Fruit fly (Drosophila melanogaster): ENCODE measurements around the gene bam.

Gene bam

dm6 chr3R:25215123-25215522 lies 29.8 kb downstream of the bam start, which contains the start of gene Saysd1 (continued):
- TF ChIP-seq CG14050 (GFP tag; IDR thresholded peaks at IDR 0.05) = no peak
- TF ChIP-seq Ada2b (GFP tag; IDR thresholded peaks at IDR 0.05) = peak; percentile 48; the same call in 1 of the 2 replicates
- no peak for TF ChIP-seq Max (GFP tag; optimal IDR thresholded peaks at IDR 0.05)
- no peak for TF ChIP-seq Tbp (GFP tag; optimal IDR thresholded peaks at IDR 0.05)
- peak; percentile 77 for TF ChIP-seq CG9437 (GFP tag; optimal IDR thresholded peaks at IDR 0.05)
- no peak for TF ChIP-seq CG43689 (GFP tag; IDR thresholded peaks at IDR 0.05)
- peak; percentile 1 for TF ChIP-seq CG1792 (GFP tag; optimal IDR thresholded peaks at IDR 0.05)
- TF ChIP-seq CG1024 (GFP tag; IDR thresholded peaks at IDR 0.05) = no peak
- no peak for TF ChIP-seq cg (GFP tag; optimal IDR thresholded peaks at IDR 0.05)
- TF ChIP-seq Dbx (GFP tag; IDR thresholded peaks at IDR 0.05) = peak; percentile 45; the same call in 1 of the 3 replicates
- TF ChIP-seq CG8388 (GFP tag; optimal IDR thresholded peaks at IDR 0.05) = no peak
- TF ChIP-seq CG12659 (GFP tag; optimal IDR thresholded peaks at IDR 0.05) = no peak
- TF ChIP-seq luna (GFP tag; optimal IDR thresholded peaks at IDR 0.05) = no peak
- no peak for TF ChIP-seq peb (GFP tag; IDR thresholded peaks at IDR 0.05)
- peak; percentile 84 for TF ChIP-seq zen2 (GFP tag; IDR thresholded peaks at IDR 0.05; ENCODE audit: partially characterized antibody)
- TF ChIP-seq aop (GFP tag; IDR thresholded peaks at IDR 0.05) = no peak
- TF ChIP-seq CG9215 (GFP tag; IDR thresholded peaks at IDR 0.05) = no peak
- no peak for TF ChIP-seq CG3407 (GFP tag; optimal IDR thresholded peaks at IDR 0.05)
- no peak for TF ChIP-seq Blimp-1 (GFP tag; optimal IDR thresholded peaks at IDR 0.05)
- peak; percentile 60; the same call in 1 of the 2 replicates for TF ChIP-seq inv (GFP tag; IDR thresholded peaks at IDR 0.05; ENCODE audit: partially characterized antibody)
- no peak for TF ChIP-seq Abd-B (GFP tag; optimal IDR thresholded peaks at IDR 0.05)
- TF ChIP-seq CG6175 (GFP tag; IDR thresholded peaks at IDR 0.05) = peak; percentile 35; the same call in 1 of the 3 replicates
- no peak for TF ChIP-seq CG10431 (GFP tag; optimal IDR thresholded peaks at IDR 0.05)
- peak; percentile 19; the same call in 1 of the 3 replicates for TF ChIP-seq Aef1 (GFP tag; IDR thresholded peaks at IDR 0.05)
- no peak for TF ChIP-seq gt (GFP tag; IDR thresholded peaks at IDR 0.05)
- TF ChIP-seq jumu (GFP tag; optimal IDR thresholded peaks at IDR 0.05) = peak; percentile 16
- TF ChIP-seq CG9727 (GFP tag; optimal IDR thresholded peaks at IDR 0.05) = peak; percentile 37
- TF ChIP-seq pfk (GFP tag; optimal IDR thresholded peaks at IDR 0.05) = no peak
- TF ChIP-seq CG7987 (GFP tag; optimal IDR thresholded peaks at IDR 0.05) = peak; percentile 11
- no peak for TF ChIP-seq lov (optimal IDR thresholded peaks at IDR 0.05)
- TF ChIP-seq lov (GFP tag; IDR thresholded peaks at IDR 0.05) = no peak
- TF ChIP-seq CG4360 (GFP tag; IDR thresholded peaks at IDR 0.05) = peak; percentile 53; the same call in 1 of the 2 replicates
- TF ChIP-seq ind (GFP tag; optimal IDR thresholded peaks at IDR 0.05) = peak; percentile 31
- TF ChIP-seq HLH54F (GFP tag; optimal IDR thresholded peaks at IDR 0.05) = no peak
- TF ChIP-seq CG3163 (GFP tag; optimal IDR thresholded peaks at IDR 0.05) = no peak
- peak; percentile 13 for TF ChIP-seq CG10147 (GFP tag; optimal IDR thresholded peaks at IDR 0.05)
- TF ChIP-seq Sox102F (GFP tag; optimal IDR thresholded peaks at IDR 0.05) = no peak
- TF ChIP-seq pros (GFP tag; optimal IDR thresholded peaks at IDR 0.05) = no peak
- TF ChIP-seq Oli (tag; optimal IDR thresholded peaks at IDR 0.05) = no peak
- no peak for TF ChIP-seq HLH3B (GFP tag; IDR thresholded peaks at IDR 0.05)
- TF ChIP-seq CG10321 (GFP tag; IDR thresholded peaks at IDR 0.05) = no peak
- TF ChIP-seq trem (tag; optimal IDR thresholded peaks at IDR 0.05) = peak; percentile 17
- no peak for TF ChIP-seq mirr (GFP tag; optimal IDR thresholded peaks at IDR 0.05)
- TF ChIP-seq Dip2 (GFP tag; IDR thresholded peaks at IDR 0.05) = no peak
- TF ChIP-seq CG18599 (GFP tag; optimal IDR thresholded peaks at IDR 0.05) = peak; percentile 32
- TF ChIP-seq zf30C (GFP tag; optimal IDR thresholded peaks at IDR 0.05) = no peak
- TF ChIP-seq Dll (GFP tag; IDR thresholded peaks at IDR 0.05; ENCODE audit: partially characterized antibody) = peak; percentile 90
- no peak for TF ChIP-seq CG33213 (GFP tag; optimal IDR thresholded peaks at IDR 0.05)
- TF ChIP-seq CG17912 (GFP tag; optimal IDR thresholded peaks at IDR 0.05) = no peak
- peak; percentile 38 for TF ChIP-seq CG15514 (GFP tag; optimal IDR thresholded peaks at IDR 0.05)
- peak; percentile 9 for TF ChIP-seq exex (tag; optimal IDR thresholded peaks at IDR 0.05)
